Worm (Caenorhabditis elegans): ENCODE data around the gene atf-8.
A peak's percentile ranks its signal among the peaks of the same experiment; 100 is the strongest.

atf-8 gene

ce11 chrV:6095829-6096228, 9.6 kb upstream of the atf-8 start, which contains the start of gene Y38A10A.7 (continued):
- peak; percentile 11; the same call in 1 of the 2 replicates for TF ChIP-seq nhr-19 (GFP tag; conservative IDR thresholded peaks at IDR 0.05)

ce11 chrV:6096559-6097155, 8.8 kb upstream of the atf-8 start, which contains the start of gene smut-1:
Gene smut-1 (plus strand): TSS chrV:6097105.
- no peak for TF ChIP-seq unc-130 (tag; optimal IDR thresholded peaks at IDR 0.05)
- no peak for TF ChIP-seq efl-1 (optimal IDR thresholded peaks at IDR 0.05)
- TF ChIP-seq efl-1 (GFP tag; optimal IDR thresholded peaks at IDR 0.05 in 1 of 2) = peak in 1 of 2 experiments; percentile 91

ce11 chrV:6098755-6099155, 6.7 kb upstream of the atf-8 start:
- TF ChIP-seq nhr-90 (tag; optimal IDR thresholded peaks at IDR 0.05; ENCODE audit: poor library complexity) (peak; percentile 23), aly-2 (tag; optimal IDR thresholded peaks at IDR 0.05) (peak; percentile 71), nhr-85 (tag) (peak; percentile 30), ceh-63 (GFP tag; optimal IDR thresholded peaks at IDR 0.05) (no peak), lin-39 (tag; optimal IDR thresholded peaks at IDR 0.05) (no peak), xbp-1 (tag; optimal IDR thresholded peaks at IDR 0.05) (peak; percentile 60), efl-1 (optimal IDR thresholded peaks at IDR 0.05) (peak in 1 of 2 experiments; percentile 24), efl-1 (GFP tag; optimal IDR thresholded peaks at IDR 0.05 in 1 of 2) (peak in 1 of 2 experiments; percentile 82), ama-1 (optimal IDR thresholded peaks at IDR 0.05) (peak; percentile 87), rnt-1 (tag; optimal IDR thresholded peaks at IDR 0.05) (peak; percentile 28), lsy-2 (tag; optimal IDR thresholded peaks at IDR 0.05) (peak; percentile 22 to 55), ets-5 (GFP tag; IDR thresholded peaks at IDR 0.05) (no peak), nhr-71 (tag; optimal IDR thresholded peaks at IDR 0.05) (peak; percentile 26), snu-23 (GFP tag; optimal IDR thresholded peaks at IDR 0.05) (peak; percentile 16)

- TF ChIP-seq nhr-85 (tag) = peak; percentile 35
- TF ChIP-seq alr-1 (tag; optimal IDR thresholded peaks at IDR 0.05; ENCODE audit: borderline replicate concordance) = peak; percentile 60
- TF ChIP-seq ets-5 (GFP tag; IDR thresholded peaks at IDR 0.05) = 0 out of 2 replicates have a peak, but pooled peaks have one; percentile 58
- peak; percentile 27 for TF ChIP-seq rnt-1 (tag; optimal IDR thresholded peaks at IDR 0.05)
- no peak for TF ChIP-seq ztf-11 (tag; optimal IDR thresholded peaks at IDR 0.05)
- no peak for TF ChIP-seq C16A3.4 (tag; optimal IDR thresholded peaks at IDR 0.05)
- TF ChIP-seq elt-2 (tag; optimal IDR thresholded peaks at IDR 0.05) = no peak
- TF ChIP-seq efl-1 (optimal IDR thresholded peaks at IDR 0.05) = no peak
- peak in 1 of 2 experiments; percentile 78 for TF ChIP-seq efl-1 (GFP tag; optimal IDR thresholded peaks at IDR 0.05 in 1 of 2)
Observed at ce11 chrV:6099634-6100033, 5.8 kb upstream of the atf-8 start.

- TF ChIP-seq jun-1 (tag; optimal IDR thresholded peaks at IDR 0.05) = peak; percentile 84
- peak; percentile 92 for TF ChIP-seq egl-13 (tag; optimal IDR thresholded peaks at IDR 0.05)
- peak; percentile 72 for TF ChIP-seq blmp-1 (tag; optimal IDR thresholded peaks at IDR 0.05)
- TF ChIP-seq nhr-71 (tag; optimal IDR thresholded peaks at IDR 0.05) = peak; percentile 99
- TF ChIP-seq xbp-1 (tag; optimal IDR thresholded peaks at IDR 0.05) = peak; percentile 100
- peak; percentile 76 to 92 (median 89) for TF ChIP-seq ceh-82 (tag; optimal IDR thresholded peaks at IDR 0.05)
- TF ChIP-seq fkh-10 (GFP tag; optimal IDR thresholded peaks at IDR 0.05) = peak; percentile 74
- TF ChIP-seq nhr-12 (tag; optimal IDR thresholded peaks at IDR 0.05) = no peak
- peak; percentile 73 for TF ChIP-seq skn-1 (tag; optimal IDR thresholded peaks at IDR 0.05)
- TF ChIP-seq lsy-2 (tag; optimal IDR thresholded peaks at IDR 0.05) = peak; percentile 95 to 96
- TF ChIP-seq nhr-19 (GFP tag; conservative IDR thresholded peaks at IDR 0.05) = peak; percentile 95
- peak; percentile 53 for TF ChIP-seq ama-1 (optimal IDR thresholded peaks at IDR 0.05)
- TF ChIP-seq nhr-20 (tag; optimal IDR thresholded peaks at IDR 0.05) = peak; percentile 97
- TF ChIP-seq nhr-47 (tag; optimal IDR thresholded peaks at IDR 0.05) = peak; percentile 97
- TF ChIP-seq alr-1 (tag; optimal IDR thresholded peaks at IDR 0.05; ENCODE audit: borderline replicate concordance) = no peak
- TF ChIP-seq aly-2 (tag; optimal IDR thresholded peaks at IDR 0.05) = peak; percentile 52
- peak; percentile 94 for TF ChIP-seq rnt-1 (tag; optimal IDR thresholded peaks at IDR 0.05)
- peak; percentile 93 for TF ChIP-seq unc-86 (tag; optimal IDR thresholded peaks at IDR 0.05)
- peak; percentile 97 for TF ChIP-seq grh-1 (GFP tag; IDR thresholded peaks at IDR 0.05)
- peak; percentile 69 for TF ChIP-seq lir-3 (tag; optimal IDR thresholded peaks at IDR 0.05; ENCODE audit: poor library complexity)
- peak; percentile 96 for TF ChIP-seq swsn-7 (tag; optimal IDR thresholded peaks at IDR 0.05)
- TF ChIP-seq ces-1 (GFP tag; optimal IDR thresholded peaks at IDR 0.05) = no peak
- peak; percentile 98 for TF ChIP-seq lin-14 (GFP tag; optimal IDR thresholded peaks at IDR 0.05)
- no peak for TF ChIP-seq unc-98 (GFP tag; IDR thresholded peaks at IDR 0.05)
- no peak for TF ChIP-seq hlh-4 (tag; optimal IDR thresholded peaks at IDR 0.05)
- peak; percentile 44 for TF ChIP-seq ceh-88 (GFP tag; IDR thresholded peaks at IDR 0.05)
- peak; percentile 96 for TF ChIP-seq tbx-2 (tag; optimal IDR thresholded peaks at IDR 0.05)
- TF ChIP-seq ztf-4 (tag; optimal IDR thresholded peaks at IDR 0.05) = peak; percentile 42
- peak; percentile 94 for TF ChIP-seq dsc-1 (tag; optimal IDR thresholded peaks at IDR 0.05)
- no peak for TF ChIP-seq unc-62 (GFP tag; optimal IDR thresholded peaks at IDR 0.05)
Observed at ce11 chrV:6100492-6101004, 4.9 kb upstream of the atf-8 start, which contains the start of gene crt-1. Gene crt-1 (minus strand): TSS chrV:6100542.

Measured in whole organism, L1 larva.